Fruit fly (Drosophila melanogaster): ENCODE results near the gene Rala.

Gene Rala

dm6 chrX:3750232-3751075 lies 31.0 kb upstream of the Rala start (continued):
- TF ChIP-seq Hmx (GFP tag; optimal IDR thresholded peaks at IDR 0.05), result no peak
- no peak for TF ChIP-seq z (GFP tag; IDR thresholded peaks at IDR 0.05)
- TF ChIP-seq CG34422 (GFP tag; IDR thresholded peaks at IDR 0.05), result peak; percentile 87
- TF ChIP-seq ATbp (GFP tag; optimal IDR thresholded peaks at IDR 0.05), result peak; percentile 86
- peak; percentile 64 for TF ChIP-seq caup (GFP tag; optimal IDR thresholded peaks at IDR 0.05; ENCODE audit: severe bottlenecking)
- peak; percentile 76 for TF ChIP-seq crc (GFP tag; optimal IDR thresholded peaks at IDR 0.05)
- peak; percentile 89 for TF ChIP-seq Ada2b (GFP tag; IDR thresholded peaks at IDR 0.05)
- peak; percentile 79 for TF ChIP-seq B-H1 (GFP tag; IDR thresholded peaks at IDR 0.05)
- TF ChIP-seq Myb (GFP tag; optimal IDR thresholded peaks at IDR 0.05), result peak; percentile 63
- peak; percentile 71 for TF ChIP-seq mirr (GFP tag; optimal IDR thresholded peaks at IDR 0.05)
- TF ChIP-seq TFAM (GFP tag; optimal IDR thresholded peaks at IDR 0.05), result no peak
- no peak for TF ChIP-seq Lpt (GFP tag; optimal IDR thresholded peaks at IDR 0.05)
- no peak for TF ChIP-seq CG2129 (GFP tag; IDR thresholded peaks at IDR 0.05; ENCODE audit: partially characterized antibody)
- TF ChIP-seq CG4617 (GFP tag; optimal IDR thresholded peaks at IDR 0.05; ENCODE audit: borderline replicate concordance), result peak; percentile 44
- peak; percentile 88 for TF ChIP-seq CG2120 (GFP tag; optimal IDR thresholded peaks at IDR 0.05)
- peak; percentile 82 for TF ChIP-seq gsb (GFP tag; IDR thresholded peaks at IDR 0.05)
- peak; percentile 86 for TF ChIP-seq CG30403 (GFP tag; optimal IDR thresholded peaks at IDR 0.05)
- peak; percentile 89 for TF ChIP-seq PHDP (tag; optimal IDR thresholded peaks at IDR 0.05)
- no peak for TF ChIP-seq aop (GFP tag; IDR thresholded peaks at IDR 0.05)
- TF ChIP-seq prd (optimal IDR thresholded peaks at IDR 0.05), result no peak
- TF ChIP-seq prd (GFP tag; IDR thresholded peaks at IDR 0.05), result peak; percentile 94
- peak; percentile 56; the same call in 1 of the 2 replicates for TF ChIP-seq CG16779 (GFP tag; IDR thresholded peaks at IDR 0.05)
- peak; percentile 92 for TF ChIP-seq unpg (GFP tag; optimal IDR thresholded peaks at IDR 0.05)
- TF ChIP-seq CG33213 (GFP tag; optimal IDR thresholded peaks at IDR 0.05), result peak; percentile 41
- TF ChIP-seq CTCF (GFP tag; optimal IDR thresholded peaks at IDR 0.05), result peak; percentile 39
- TF ChIP-seq CG30020 (tag; optimal IDR thresholded peaks at IDR 0.05), result peak; percentile 48
- peak; percentile 73 for TF ChIP-seq Dad (GFP tag; optimal IDR thresholded peaks at IDR 0.05)
- peak; percentile 87 for TF ChIP-seq lilli (GFP tag; optimal IDR thresholded peaks at IDR 0.05)
- 0 out of 2 replicates have a peak, but pooled peaks have one; percentile 15 for TF ChIP-seq ham (GFP tag; IDR thresholded peaks at IDR 0.05)
- TF ChIP-seq MBD-R2 (GFP tag; IDR thresholded peaks at IDR 0.05), result peak; percentile 71
- TF ChIP-seq sqz (GFP tag; optimal IDR thresholded peaks at IDR 0.05), result peak; percentile 12
- TF ChIP-seq Adf1 (GFP tag; IDR thresholded peaks at IDR 0.05), result peak; percentile 53; the same call in 1 of the 2 replicates
- TF ChIP-seq CG7556 (GFP tag; optimal IDR thresholded peaks at IDR 0.05), result peak; percentile 90
- peak; percentile 79; the same call in 1 of the 3 replicates for TF ChIP-seq CG2199 (GFP tag; IDR thresholded peaks at IDR 0.05)
- TF ChIP-seq CG7839 (tag; optimal IDR thresholded peaks at IDR 0.05), result peak; percentile 89
- peak; percentile 81 for TF ChIP-seq CG17829 (tag; optimal IDR thresholded peaks at IDR 0.05)
- peak; percentile 68 for TF ChIP-seq CG12744 (GFP tag; optimal IDR thresholded peaks at IDR 0.05)
- peak; percentile 68 for TF ChIP-seq CG11723 (GFP tag; optimal IDR thresholded peaks at IDR 0.05)
- TF ChIP-seq Nf-YB (GFP tag; optimal IDR thresholded peaks at IDR 0.05), result peak; percentile 71
- TF ChIP-seq CG10321 (GFP tag; IDR thresholded peaks at IDR 0.05), result no peak
- peak; percentile 81 for TF ChIP-seq CG8388 (GFP tag; optimal IDR thresholded peaks at IDR 0.05)
- TF ChIP-seq tna (GFP tag; IDR thresholded peaks at IDR 0.05; ENCODE audit: partially characterized antibody), result no peak
- peak; percentile 80 for TF ChIP-seq Rx (GFP tag; IDR thresholded peaks at IDR 0.05)
- TF ChIP-seq CG1529 (GFP tag; optimal IDR thresholded peaks at IDR 0.05), result peak; percentile 80
- peak; percentile 39; the same call in 2 of the 3 replicates for TF ChIP-seq CG6175 (GFP tag; IDR thresholded peaks at IDR 0.05)
- peak in 2 of 3 experiments; percentile 12 to 74 for TF ChIP-seq lola (GFP tag; optimal IDR thresholded peaks at IDR 0.05)
- TF ChIP-seq pho (GFP tag; optimal IDR thresholded peaks at IDR 0.05), result peak; percentile 65
- peak; percentile 80 for TF ChIP-seq stc (GFP tag; IDR thresholded peaks at IDR 0.05)
- peak; percentile 39 for TF ChIP-seq Hey (tag; optimal IDR thresholded peaks at IDR 0.05)
- peak; percentile 82 for TF ChIP-seq CG14050 (GFP tag; IDR thresholded peaks at IDR 0.05)
